Fruit fly (Drosophila melanogaster) whole organism: ENCODE measurements around the gene CG33687.

Experiments
- Dll ChIP-seq: fragments of >200 bp; optimal IDR thresholded peaks from 2 replicates; lab custom pipeline; 2017
- pan ChIP-seq: fragments of >200 bp; optimal IDR thresholded peaks from 2 replicates; lab custom pipeline; 2017
- psq ChIP-seq: fragments of >200 bp; optimal IDR thresholded peaks from 2 replicates; lab custom pipeline; 2017
- usp ChIP-seq: fragments of >200 bp; optimal IDR thresholded peaks from 2 replicates; lab custom pipeline; 2017; ENCODE audit warnings: missing biosample characterization, missing genetic modification characterization, mixed read lengths

dm6 chr3L:16203236-16203635, 5.6 kb downstream of the CG33687 start:
- no peak for TF ChIP-seq psq (lab: Kevin White, UChicago)
- TF ChIP-seq usp (GFP tag; lab: Kevin White, UChicago) = no peak
- no peak for TF ChIP-seq Dll (lab: Kevin White, UChicago)
- TF ChIP-seq pan = no peak
